Worm (Caenorhabditis elegans) whole organism, dauer: ENCODE results near the gene snx-1.

Experiments
- unc-62 ChIP-seq: sonication (generic microtip); optimal IDR thresholded peaks from 2 replicates; lab custom pipeline; 2017; ENCODE audit warnings: missing biosample characterization, missing genetic modification reagents, missing genetic modification characterization

Gene snx-1

DNA sequence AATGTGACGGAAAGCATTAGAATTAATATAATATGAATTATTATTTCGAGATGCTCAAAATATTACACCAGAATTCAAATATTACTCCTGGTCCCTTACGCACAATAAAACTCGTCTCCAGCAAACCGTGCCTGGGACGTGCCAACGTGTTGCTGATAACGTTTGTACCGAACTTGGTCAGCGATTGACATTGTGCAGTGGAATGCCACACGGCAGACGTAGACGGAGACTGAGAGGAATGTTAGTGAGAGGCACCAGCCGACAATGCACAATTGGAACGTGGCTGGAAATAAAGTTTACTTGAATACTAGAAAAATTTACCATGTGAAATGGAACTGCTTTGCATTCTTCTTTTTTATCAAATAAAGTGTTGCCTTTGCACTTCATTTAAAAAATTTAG, 11.5 kb upstream of the snx-1 start:
- TF ChIP-seq unc-62 (GFP tag; lab: Kevin White, UChicago) = no peak

- TF ChIP-seq unc-62 (GFP tag; lab: Kevin White, UChicago) = no peak
These were observed 9.5 kb upstream of the snx-1 start, which contains the start of gene C05D9.7 for ce11 chrX:1119305-1119704. Gene C05D9.7 (minus strand): TSS chrX:1119405.

- TF ChIP-seq unc-62 (GFP tag; lab: Kevin White, UChicago) = no peak
These were observed 8.5 kb upstream of the snx-1 start for ce11 chrX:1120326-1120725.

DNA sequence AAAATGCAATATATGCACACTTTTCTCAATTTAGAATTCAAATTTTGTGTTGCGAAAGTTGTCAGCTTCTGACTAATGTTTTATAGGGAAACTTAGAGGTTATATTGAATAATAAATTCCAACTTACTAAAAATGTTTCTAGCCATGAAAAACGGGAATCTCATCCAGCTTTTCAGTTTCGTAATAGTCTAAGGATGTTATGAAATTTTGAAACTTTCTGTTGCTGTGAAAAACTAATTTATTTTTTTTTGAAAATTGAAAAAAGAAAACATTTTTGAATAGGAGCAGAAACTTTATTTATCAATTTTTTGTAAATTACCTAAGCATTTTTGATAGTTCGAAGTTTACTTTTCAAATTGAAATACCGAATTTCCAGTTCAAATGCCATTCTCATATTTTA, 7.2 kb upstream of the snx-1 start:
- no peak for TF ChIP-seq unc-62 (GFP tag; lab: Kevin White, UChicago)

DNA sequence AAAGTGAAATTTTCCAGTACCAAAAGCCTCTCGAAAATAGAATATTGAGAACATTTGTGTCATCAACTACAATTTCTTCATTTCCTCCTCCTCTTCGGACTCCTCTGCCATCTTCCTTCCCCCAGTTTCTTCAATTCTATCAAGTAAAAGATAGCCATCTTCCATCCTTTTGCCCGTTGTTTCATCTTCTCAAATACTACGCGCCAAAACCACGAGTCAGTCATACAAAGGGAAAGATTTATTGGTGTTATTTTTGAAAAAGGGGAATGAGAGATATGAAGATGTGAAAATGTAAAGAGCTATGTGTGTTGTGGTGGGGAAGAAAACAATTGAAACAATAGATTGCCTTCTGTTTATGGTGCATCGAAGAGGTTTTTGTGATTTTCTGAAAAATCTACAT, 6.6 kb upstream of the snx-1 start:
- TF ChIP-seq unc-62 (GFP tag; lab: Kevin White, UChicago) = no peak

DNA sequence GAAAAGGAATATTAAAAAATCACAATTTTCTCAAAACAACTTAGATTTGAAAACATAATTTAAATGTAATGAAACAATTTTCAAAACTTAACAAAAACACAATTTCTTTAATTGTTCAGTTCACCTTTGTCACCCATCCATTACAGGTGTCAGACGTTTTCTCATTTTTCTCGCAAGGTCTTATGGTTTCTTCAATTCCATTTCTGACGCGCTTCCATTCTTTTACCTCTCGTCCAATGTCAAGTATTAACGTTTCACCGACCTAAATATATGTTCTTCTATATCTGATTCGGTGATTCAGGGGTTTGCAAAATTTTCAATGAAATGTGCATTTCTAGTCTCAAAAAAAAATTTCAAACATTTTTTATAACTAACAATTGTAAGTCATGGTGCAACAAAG, 5.3 kb upstream of the snx-1 start:
- TF ChIP-seq unc-62 (GFP tag; lab: Kevin White, UChicago) = no peak

- no peak for TF ChIP-seq unc-62 (GFP tag; lab: Kevin White, UChicago)
These were observed 4.6 kb upstream of the snx-1 start, which contains the start of gene C05D9.9 for ce11 chrX:1124146-1124545. Gene C05D9.9 (minus strand): TSS chrX:1124246.

DNA sequence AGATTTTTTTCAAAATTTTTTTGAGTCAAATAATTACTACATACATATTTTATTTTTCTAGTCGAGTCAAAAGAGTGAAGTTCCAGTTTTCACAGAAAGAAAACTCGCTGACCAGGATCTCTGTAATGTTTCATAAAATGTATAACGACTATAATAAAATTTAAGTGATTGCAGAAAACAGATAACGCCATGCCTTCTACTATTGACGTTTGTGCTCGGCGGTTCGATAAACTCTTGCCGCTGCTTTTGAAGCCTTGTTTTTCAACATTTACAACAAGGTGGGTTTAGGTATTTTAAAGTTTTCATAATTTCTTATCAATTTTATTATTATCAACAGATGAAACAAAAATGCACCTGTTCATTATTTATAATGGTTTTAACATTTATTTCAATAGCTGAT, 3.4 kb upstream of the snx-1 start, which contains the start of gene lmp-2:
lmp-2 (plus strand) TSS at position 190 of the 400 bp plus-strand sequence.
- TF ChIP-seq unc-62 (GFP tag; lab: Kevin White, UChicago) = no peak

- no peak for TF ChIP-seq unc-62 (GFP tag; lab: Kevin White, UChicago)
These were observed 2.6 kb upstream of the snx-1 start for ce11 chrX:1126207-1126606.

DNA sequence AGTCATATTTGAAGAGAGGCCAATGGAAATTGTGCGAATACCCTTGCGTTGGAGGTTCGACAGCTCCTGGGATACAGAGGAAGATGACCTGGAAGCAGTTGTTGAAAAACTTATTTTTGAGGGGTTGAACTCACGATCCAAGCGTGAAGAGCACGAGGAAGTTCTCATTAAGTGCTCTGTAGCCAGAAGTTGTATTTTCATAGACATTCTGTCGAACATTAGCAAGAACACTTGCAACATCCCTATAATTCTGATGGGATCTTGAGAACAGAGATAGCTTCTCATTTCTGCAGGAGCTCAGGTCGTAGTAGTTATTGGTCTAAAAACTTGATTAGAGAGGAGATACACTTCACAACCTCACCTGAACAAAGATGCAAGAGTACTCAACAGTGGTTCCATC, 12.8 kb downstream of the snx-1 start:
- TF ChIP-seq unc-62 (GFP tag; lab: Kevin White, UChicago) = no peak

- no peak for TF ChIP-seq unc-62 (GFP tag; lab: Kevin White, UChicago)
These were observed 18.6 kb downstream of the snx-1 start for ce11 chrX:1147394-1147793.

DNA sequence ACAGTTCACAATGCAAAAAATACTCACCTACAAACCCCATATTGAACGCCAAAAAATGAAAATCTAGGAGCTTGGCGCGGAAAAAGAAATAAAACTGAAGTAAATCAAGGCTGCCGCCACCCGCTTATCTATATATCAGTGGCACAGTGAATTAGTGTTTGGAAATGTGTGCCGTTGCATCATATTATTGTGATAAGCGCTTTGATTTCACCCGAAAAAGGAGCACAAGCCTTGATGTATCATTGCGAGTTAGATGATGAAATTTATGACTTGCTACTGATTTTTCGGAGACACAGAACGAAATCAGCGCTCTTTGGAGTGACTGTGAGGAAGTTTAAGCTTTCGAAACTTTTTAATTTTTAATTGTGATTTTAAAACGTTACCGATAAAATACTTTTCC, 19.7 kb downstream of the snx-1 start, which contains the start of the genes R193.2 and R193.6:
R193.2 (minus strand) TSS at position 148 of the 400 bp plus-strand sequence.
R193.6 (plus strand) TSS at position 350 of the 400 bp plus-strand sequence.
- no peak for TF ChIP-seq unc-62 (GFP tag; lab: Kevin White, UChicago)

DNA sequence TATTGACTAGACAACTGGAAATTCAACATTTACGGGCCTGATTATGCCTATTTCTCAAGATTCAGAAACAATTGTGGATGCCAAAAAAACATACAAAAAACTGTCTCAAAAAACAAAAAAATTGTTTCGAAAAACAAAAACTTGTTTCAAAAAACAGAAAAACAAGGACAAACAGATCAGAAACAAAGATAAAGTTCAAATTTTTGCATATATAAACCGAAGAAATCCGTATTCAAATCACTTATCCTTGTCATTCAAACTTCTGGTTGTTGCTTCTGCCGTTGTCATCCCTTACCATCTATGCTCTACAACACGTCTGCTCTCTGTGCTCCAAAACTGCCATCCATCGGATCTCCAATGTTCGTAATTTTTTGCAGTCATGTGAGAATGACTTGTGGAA, 25.9 kb downstream of the snx-1 start, which contains the start of gene R193.1:
R193.1 (plus strand) TSS at position 301 of the 400 bp plus-strand sequence.
- TF ChIP-seq unc-62 (GFP tag; lab: Kevin White, UChicago) = no peak

ce11 chrX:1162019-1162418, 33.2 kb downstream of the snx-1 start, which contains the start of gene tmc-1:
Gene tmc-1 (plus strand): TSS chrX:1162207.
- TF ChIP-seq unc-62 (GFP tag; lab: Kevin White, UChicago) = no peak

- no peak for TF ChIP-seq unc-62 (GFP tag; lab: Kevin White, UChicago)
These were observed 38.4 kb downstream of the snx-1 start for ce11 chrX:1167234-1167633.

DNA sequence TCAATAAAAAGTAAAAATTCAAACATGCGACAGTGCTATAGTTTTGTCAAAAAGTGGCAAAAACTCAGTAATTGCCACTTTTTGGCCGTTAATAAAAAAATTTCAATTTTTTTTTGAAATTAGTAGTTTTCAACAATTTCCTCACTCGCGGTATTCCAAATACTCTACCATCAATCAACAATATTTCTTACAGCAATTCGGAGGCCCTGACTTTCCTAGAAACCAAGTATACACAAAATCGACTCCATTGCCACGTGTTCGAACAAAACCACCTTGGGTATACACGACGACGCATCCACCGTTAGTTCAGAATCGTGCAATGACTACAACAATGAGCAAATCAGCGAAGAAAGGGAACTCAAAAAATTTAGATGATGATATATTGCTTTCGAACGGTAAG, 42.8 kb downstream of the snx-1 start:
- no peak for TF ChIP-seq unc-62 (GFP tag; lab: Kevin White, UChicago)

DNA sequence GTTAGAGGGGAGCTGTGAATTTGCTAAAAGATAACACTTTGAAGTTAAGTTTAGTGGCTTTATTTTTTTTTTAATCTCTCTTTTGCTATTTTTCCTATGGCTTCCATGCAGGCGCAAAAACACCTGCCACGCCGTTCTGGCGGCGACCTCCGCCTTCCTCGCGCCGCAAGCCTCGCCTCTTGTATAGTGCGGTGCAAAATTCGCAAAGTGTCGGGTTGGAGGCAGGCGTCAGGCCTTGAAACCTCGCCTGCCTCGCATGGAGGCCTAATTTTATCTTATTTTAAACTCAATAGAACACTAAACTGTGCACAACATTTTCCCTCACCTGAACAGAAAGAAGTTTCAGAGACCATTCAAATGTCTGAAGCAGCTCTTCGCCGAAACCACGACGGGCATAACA, 43.2 kb downstream of the snx-1 start:
- TF ChIP-seq unc-62 (GFP tag; lab: Kevin White, UChicago) = no peak

DNA sequence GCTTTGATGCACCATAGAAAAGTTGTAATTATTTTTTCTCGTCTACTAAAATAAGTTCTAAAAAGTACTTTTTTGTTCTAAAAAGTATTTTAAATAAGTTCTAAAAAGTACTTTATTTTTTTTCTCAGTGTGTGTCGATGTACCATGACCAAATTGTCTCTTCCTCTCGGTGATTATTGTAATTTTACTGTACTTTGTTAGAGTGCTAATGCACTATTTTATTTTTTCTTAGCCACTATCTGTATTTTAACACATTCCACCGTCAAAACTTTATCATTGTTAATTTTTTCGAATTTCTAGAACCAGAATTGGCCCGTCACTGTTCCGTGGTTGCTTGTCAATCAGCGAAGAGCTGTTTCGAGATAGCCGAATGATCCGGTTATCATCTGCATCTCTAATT, 51.2 kb downstream of the snx-1 start, which contains the start of gene hot-8:
hot-8 (plus strand) TSS at position 301 of the 400 bp plus-strand sequence.
- TF ChIP-seq unc-62 (GFP tag; lab: Kevin White, UChicago) = no peak
